Worm (Caenorhabditis elegans) whole organism, late embryonic: Measurements from ENCODE around the gene C50D2.1.

ENCODE experiments used
- C08G9.2 ChIP-seq: sonication (generic microtip); optimal IDR thresholded peaks from 2 replicates; lab custom pipeline; 2016; ENCODE audit warnings: mild to moderate bottlenecking, missing genetic modification characterization, moderate library complexity, missing compliant biosample characterization
- K02D7.2 ChIP-seq: sonication (generic microtip); optimal IDR thresholded peaks from 2 replicates; lab custom pipeline; 2017; ENCODE audit warnings: mild to moderate bottlenecking, missing genetic modification characterization, missing compliant biosample characterization
- T23F11.4 ChIP-seq: fragments of 200-800 bp; sonication (Bioruptor generic); optimal IDR thresholded peaks from 2 replicates; lab custom pipeline; 2018; ENCODE audit warnings: mild to moderate bottlenecking, missing genetic modification characterization, missing compliant biosample characterization
- ahr-1 ChIP-seq: sonication (generic microtip); optimal IDR thresholded peaks from 2 replicates; lab custom pipeline; 2016; ENCODE audit warnings: missing genetic modification characterization, missing compliant biosample characterization
- ama-1 ChIP-seq: fragments of 150-350 bp; optimal IDR thresholded peaks from 2 replicates; lab custom pipeline; 2014
- ceh-14 ChIP-seq: sonication (generic microtip); optimal IDR thresholded peaks from 2 replicates; lab custom pipeline; 2016; ENCODE audit warnings: missing genotype, missing genetic modification characterization, missing compliant biosample characterization
- ceh-19 ChIP-seq: fragments of 200-800 bp; sonication (Bioruptor generic); optimal IDR thresholded peaks from 2 replicates; lab custom pipeline; 2018; ENCODE audit warnings: mild to moderate bottlenecking, missing genetic modification characterization, missing compliant biosample characterization
- ceh-2 ChIP-seq: sonication (generic microtip); optimal IDR thresholded peaks from 2 replicates; lab custom pipeline; 2016; ENCODE audit warnings: missing genotype, missing genetic modification characterization, missing compliant biosample characterization
- ceh-22 ChIP-seq: sonication (generic microtip); optimal IDR thresholded peaks from 2 replicates; lab custom pipeline; 2017; ENCODE audit warnings: missing biosample characterization, missing genetic modification characterization
- ceh-24 ChIP-seq: sonication (generic microtip); optimal IDR thresholded peaks from 2 replicates; lab custom pipeline; 2016; ENCODE audit warnings: mild to moderate bottlenecking, missing genetic modification characterization, missing compliant biosample characterization
- ceh-31 ChIP-seq: sonication (generic microtip); optimal IDR thresholded peaks from 2 replicates; lab custom pipeline; 2016; ENCODE audit warnings: missing genetic modification characterization, missing compliant biosample characterization
- ceh-34 ChIP-seq: sonication (generic microtip); optimal IDR thresholded peaks from 2 replicates; lab custom pipeline; 2016; ENCODE audit warnings: mild to moderate bottlenecking, missing genetic modification characterization, missing compliant biosample characterization
- ceh-48 ChIP-seq: sonication (generic microtip); optimal IDR thresholded peaks from 2 replicates; lab custom pipeline; 2016; ENCODE audit warnings: missing genetic modification characterization, inconsistent platforms, missing compliant biosample characterization
- ceh-9 ChIP-seq: sonication (generic microtip); optimal IDR thresholded peaks from 2 replicates; lab custom pipeline; 2016; ENCODE audit warnings: mild to moderate bottlenecking, missing genetic modification characterization, inconsistent platforms, missing compliant biosample characterization
- che-1 ChIP-seq: sonication (generic microtip); optimal IDR thresholded peaks from 2 replicates; lab custom pipeline; 2016; ENCODE audit warnings: mild to moderate bottlenecking, missing genetic modification characterization, missing compliant biosample characterization
- dmd-4 ChIP-seq: sonication (generic microtip); optimal IDR thresholded peaks from 2 replicates; lab custom pipeline; 2016; ENCODE audit warnings: borderline replicate concordance, missing genetic modification characterization, missing compliant biosample characterization
- dve-1 ChIP-seq: sonication (generic microtip); optimal IDR thresholded peaks from 2 replicates; lab custom pipeline; 2017; ENCODE audit warnings: antibody characterized with exemption, mild to moderate bottlenecking, missing genetic modification characterization, missing compliant biosample characterization
- elt-2 ChIP-seq: sonication (generic microtip); optimal IDR thresholded peaks from 2 replicates; lab custom pipeline; 2016; ENCODE audit warnings: missing genetic modification reagents, missing genetic modification characterization, missing compliant biosample characterization
- elt-4 ChIP-seq: sonication (generic microtip); optimal IDR thresholded peaks from 2 replicates; lab custom pipeline; 2016; ENCODE audit warnings: missing genetic modification characterization, missing compliant biosample characterization
- eyg-1 ChIP-seq: sonication (generic microtip); optimal IDR thresholded peaks from 2 replicates; lab custom pipeline; 2016; ENCODE audit warnings: missing genotype, missing genetic modification characterization, missing compliant biosample characterization
- fax-1 ChIP-seq: sonication (generic microtip); optimal IDR thresholded peaks from 2 replicates; lab custom pipeline; 2016; ENCODE audit warnings: missing genotype, missing genetic modification characterization, missing compliant biosample characterization
- fkh-10 ChIP-seq: fragments of 150-350 bp; optimal IDR thresholded peaks from 2 replicates; lab custom pipeline; 2014; ENCODE audit warnings: missing biosample characterization, missing genetic modification reagents, missing genetic modification characterization
- fkh-6 ChIP-seq: sonication (generic microtip); optimal IDR thresholded peaks from 2 replicates; lab custom pipeline; 2016; ENCODE audit warnings: missing genetic modification characterization, missing compliant biosample characterization
- hlh-15 ChIP-seq: sonication (generic microtip); optimal IDR thresholded peaks from 2 replicates; lab custom pipeline; 2016; ENCODE audit warnings: missing genetic modification characterization, missing compliant biosample characterization
- hlh-6 ChIP-seq: sonication (generic microtip); optimal IDR thresholded peaks from 2 replicates; lab custom pipeline; 2016; ENCODE audit warnings: missing genotype, missing genetic modification characterization, missing compliant biosample characterization
- lim-6 ChIP-seq: sonication (generic microtip); optimal IDR thresholded peaks from 2 replicates; lab custom pipeline; 2016; ENCODE audit warnings: missing genetic modification characterization, missing compliant biosample characterization
- lin-11 ChIP-seq: fragments of 200-800 bp; sonication (Bioruptor generic); optimal IDR thresholded peaks from 2 replicates; lab custom pipeline; 2018; ENCODE audit warnings: mild to moderate bottlenecking, missing genetic modification characterization, missing compliant biosample characterization
- madf-2 ChIP-seq: sonication (generic microtip); optimal IDR thresholded peaks from 2 replicates; lab custom pipeline; 2017; ENCODE audit warnings: missing genetic modification characterization, missing compliant biosample characterization
- mec-3 ChIP-seq: sonication (generic microtip); optimal IDR thresholded peaks from 2 replicates; lab custom pipeline; 2016; ENCODE audit warnings: borderline replicate concordance, missing genetic modification characterization, missing compliant biosample characterization
- nfya-1 ChIP-seq: sonication (generic microtip); optimal IDR thresholded peaks from 2 replicates; lab custom pipeline; 2017; ENCODE audit warnings: missing genetic modification characterization, mild to moderate bottlenecking, missing compliant biosample characterization, antibody characterized with exemption, moderate library complexity
- nhr-11 ChIP-seq: fragments of 150-350 bp; optimal IDR thresholded peaks from 2 replicates; lab custom pipeline; 2014; ENCODE audit warnings: missing biosample characterization, missing genetic modification characterization
- nhr-232 ChIP-seq: sonication (generic microtip); optimal IDR thresholded peaks from 2 replicates; lab custom pipeline; 2016; ENCODE audit warnings: missing genetic modification characterization, missing compliant biosample characterization
- odd-2 ChIP-seq: sonication (generic microtip); optimal IDR thresholded peaks from 2 replicates; lab custom pipeline; 2017; ENCODE audit warnings: antibody characterized with exemption, mild to moderate bottlenecking, missing genetic modification characterization, missing compliant biosample characterization
- pat-9 ChIP-seq: fragments of 200-800 bp; sonication (Bioruptor generic); optimal IDR thresholded peaks from 2 replicates; lab custom pipeline; 2018; ENCODE audit warnings: mild to moderate bottlenecking, missing genetic modification characterization, moderate library complexity, missing compliant biosample characterization
- pax-1 ChIP-seq: fragments of 150-350 bp; optimal IDR thresholded peaks from 2 replicates; lab custom pipeline; 2014; ENCODE audit warnings: missing biosample characterization, missing genetic modification characterization
- ref-2 ChIP-seq: sonication (generic microtip); optimal IDR thresholded peaks from 2 replicates; lab custom pipeline; 2016; ENCODE audit warnings: missing genetic modification characterization, missing compliant biosample characterization
- sdc-2 ChIP-seq: sonication (generic microtip); optimal IDR thresholded peaks from 2 replicates; lab custom pipeline; 2016; ENCODE audit warnings: missing genotype, missing genetic modification characterization, missing compliant biosample characterization
- sox-2 ChIP-seq: fragments of 200-800 bp; sonication (Bioruptor generic); IDR thresholded peaks from 2 replicates; pipeline ENCODE4 v1.3.6; 2022; ENCODE audit warnings: missing genetic modification reagents, missing genetic modification characterization, missing compliant biosample characterization
- tbx-7 ChIP-seq: sonication (generic microtip); optimal IDR thresholded peaks from 2 replicates; lab custom pipeline; 2016; ENCODE audit warnings: missing genotype, missing genetic modification characterization, missing compliant biosample characterization
- ttx-3 ChIP-seq: sonication (generic microtip); optimal IDR thresholded peaks from 2 replicates; lab custom pipeline; 2016; ENCODE audit warnings: missing genetic modification reagents, missing genetic modification characterization, missing compliant biosample characterization
- unc-3 ChIP-seq, 2 experiments: fragments of 200-800 bp in 1 of 2; sonication (Bioruptor generic) in 1 of 2; sonication (generic microtip) in 1 of 2; conservative IDR thresholded peaks in 1 of 2; optimal IDR thresholded peaks in 1 of 2; 2 replicates each; pipeline versions ENCODE4 v1.3.6 to Lab custom; 2016 to 2022; ENCODE audit warnings: missing compliant biosample characterization in 2 of 2, missing genetic modification characterization in 2 of 2, missing genetic modification reagents in 1 of 2
- unc-42 ChIP-seq: sonication (generic microtip); optimal IDR thresholded peaks from 2 replicates; lab custom pipeline; 2016; ENCODE audit warnings: missing genotype, missing genetic modification characterization, missing compliant biosample characterization
- unc-55 ChIP-seq: sonication (generic microtip); optimal IDR thresholded peaks from 2 replicates; lab custom pipeline; 2017; ENCODE audit warnings: missing biosample characterization, missing genetic modification reagents, missing genetic modification characterization
- unc-86 ChIP-seq: sonication (generic microtip); optimal IDR thresholded peaks from 2 replicates; lab custom pipeline; 2016; ENCODE audit warnings: missing genetic modification characterization, missing compliant biosample characterization

C50D2.1 gene

ce11 chrII:66322-66721 is 45.0 kb upstream of the C50D2.1 start (continued):
- TF ChIP-seq K02D7.2 (tag; lab: Kevin White, UChicago) (no peak), unc-86 (tag; lab: Kevin White, UChicago) (no peak), lim-6 (tag; lab: Kevin White, UChicago) (no peak), ceh-24 (tag; lab: Kevin White, UChicago) (no peak), pax-1 (tag; lab: Kevin White, UChicago) (peak; percentile 79), unc-42 (peak; percentile 13), odd-2 (tag; lab: Kevin White, UChicago) (no peak), dve-1 (peak; percentile 31), ttx-3 (tag; lab: Kevin White, UChicago) (no peak), ceh-2 (tag; lab: Kevin White, UChicago) (peak; percentile 64), eyg-1 (peak; percentile 84), ceh-48 (tag; lab: Kevin White, UChicago) (no peak), ceh-22 (tag; lab: Kevin White, UChicago) (no peak), ref-2 (peak; percentile 92), C08G9.2 (tag; lab: Kevin White, UChicago) (no peak), ahr-1 (tag; lab: Kevin White, UChicago) (no peak), sdc-2 (peak; percentile 38), mec-3 (tag; lab: Kevin White, UChicago) (peak; percentile 28), ceh-14 (tag; lab: Kevin White, UChicago) (no peak), nhr-11 (tag; lab: Kevin White, UChicago) (no peak), dmd-4 (no peak), ceh-9 (tag; lab: Kevin White, UChicago) (no peak), che-1 (tag; lab: Kevin White, UChicago) (no peak)
- TF ChIP-seq, all 69 proteins: peak for 27

ce11 chrII:67663-68062 is 43.7 kb upstream of the C50D2.1 start:
- TF ChIP-seq dve-1, result no peak
- TF ChIP-seq ceh-31 (tag; lab: Kevin White, UChicago), result no peak
- TF ChIP-seq unc-55 (GFP tag; lab: Kevin White, UChicago), result no peak

ce11 chrII:68757-69156 is 42.6 kb upstream of the C50D2.1 start:
- no peak for TF ChIP-seq T23F11.4 (GFP tag; lab: Kevin White, UChicago)
- TF ChIP-seq lin-11 (tag; lab: Kevin White, UChicago), result no peak
- no peak for TF ChIP-seq nfya-1 (tag; lab: Kevin White, UChicago)
- no peak for TF ChIP-seq nhr-232 (tag; lab: Kevin White, UChicago)
- no peak for TF ChIP-seq tbx-7 (tag; lab: Kevin White, UChicago)
- TF ChIP-seq dmd-4, result no peak
- TF ChIP-seq madf-2 (tag; lab: Kevin White, UChicago), result no peak
- no peak for TF ChIP-seq ceh-2 (tag; lab: Kevin White, UChicago)
- TF ChIP-seq ceh-19 (GFP tag; lab: Kevin White, UChicago), result no peak
- TF ChIP-seq mec-3 (tag; lab: Kevin White, UChicago), result no peak
- TF ChIP-seq ama-1 (lab: Kevin White, UChicago), result no peak
- TF ChIP-seq ttx-3 (tag; lab: Kevin White, UChicago), result no peak
- TF ChIP-seq fkh-6 (tag; lab: Kevin White, UChicago), result no peak
- no peak for TF ChIP-seq pat-9 (tag; lab: Kevin White, UChicago)
- TF ChIP-seq hlh-6 (tag; lab: Kevin White, UChicago), result no peak
- no peak for TF ChIP-seq lim-6 (tag; lab: Kevin White, UChicago)
- no peak for TF ChIP-seq elt-2
- TF ChIP-seq sox-2, result no peak

- no peak for TF ChIP-seq sox-2
- TF ChIP-seq unc-3 (GFP tag; conservative IDR thresholded peaks at IDR 0.05; lab: Robert Waterston, UW), result no peak
- no peak for TF ChIP-seq unc-3 (tag; optimal IDR thresholded peaks at IDR 0.05; lab: Kevin White, UChicago)
- TF ChIP-seq ceh-34 (tag; lab: Kevin White, UChicago), result no peak
- TF ChIP-seq sdc-2, result no peak
- no peak for TF ChIP-seq fax-1 (tag; lab: Kevin White, UChicago)
- no peak for TF ChIP-seq ceh-9 (tag; lab: Kevin White, UChicago)
- TF ChIP-seq nhr-11 (tag; lab: Kevin White, UChicago), result no peak
- no peak for TF ChIP-seq fkh-10 (GFP tag; lab: Kevin White, UChicago)
- no peak for TF ChIP-seq elt-4 (tag; lab: Kevin White, UChicago)
- no peak for TF ChIP-seq hlh-15
These were observed 42.0 kb upstream of the C50D2.1 start, which contains the start of gene egl-26 for ce11 chrII:69354-69753. Gene egl-26 (plus strand): TSS chrII:69654.
